Worm (Caenorhabditis elegans) whole organism, late embryonic: ENCODE measurements around the gene unc-64.

ENCODE experiments used
- C08G9.2 ChIP-seq: sonication (generic microtip); optimal IDR thresholded peaks from 2 replicates; lab custom pipeline; 2016; ENCODE audit warnings: mild to moderate bottlenecking, missing genetic modification characterization, moderate library complexity, missing compliant biosample characterization
- C38D4.7 ChIP-seq: fragments of 200-800 bp; sonication (Bioruptor generic); optimal IDR thresholded peaks from 2 replicates; lab custom pipeline; 2018; ENCODE audit warnings: mild to moderate bottlenecking, missing genetic modification characterization, moderate library complexity, missing compliant biosample characterization
- F13H6.1 ChIP-seq: sonication (generic microtip); optimal IDR thresholded peaks from 2 replicates; lab custom pipeline; 2016; ENCODE audit warnings: missing genetic modification characterization, missing compliant biosample characterization
- K02D7.2 ChIP-seq: sonication (generic microtip); optimal IDR thresholded peaks from 2 replicates; lab custom pipeline; 2017; ENCODE audit warnings: mild to moderate bottlenecking, missing genetic modification characterization, missing compliant biosample characterization
- K09A11.1 ChIP-seq: sonication (generic microtip); optimal IDR thresholded peaks from 2 replicates; lab custom pipeline; 2017; ENCODE audit warnings: antibody characterized with exemption, mild to moderate bottlenecking, missing genetic modification characterization, missing compliant biosample characterization; ENCODE audit not compliant: insufficient read depth
- T23F11.4 ChIP-seq: fragments of 200-800 bp; sonication (Bioruptor generic); optimal IDR thresholded peaks from 2 replicates; lab custom pipeline; 2018; ENCODE audit warnings: mild to moderate bottlenecking, missing genetic modification characterization, missing compliant biosample characterization
- Y22D7AL.16 ChIP-seq: sonication (generic microtip); optimal IDR thresholded peaks from 2 replicates; lab custom pipeline; 2016; ENCODE audit warnings: missing genetic modification characterization, missing compliant biosample characterization
- ahr-1 ChIP-seq: sonication (generic microtip); optimal IDR thresholded peaks from 2 replicates; lab custom pipeline; 2016; ENCODE audit warnings: missing genetic modification characterization, missing compliant biosample characterization
- ceh-14 ChIP-seq: sonication (generic microtip); optimal IDR thresholded peaks from 2 replicates; lab custom pipeline; 2016; ENCODE audit warnings: missing genotype, missing genetic modification characterization, missing compliant biosample characterization
- ceh-18 ChIP-seq: sonication (generic microtip); optimal IDR thresholded peaks from 2 replicates; lab custom pipeline; 2016; ENCODE audit warnings: missing genetic modification characterization, missing compliant biosample characterization
- ceh-19 ChIP-seq: fragments of 200-800 bp; sonication (Bioruptor generic); optimal IDR thresholded peaks from 2 replicates; lab custom pipeline; 2018; ENCODE audit warnings: mild to moderate bottlenecking, missing genetic modification characterization, missing compliant biosample characterization
- ceh-2 ChIP-seq: sonication (generic microtip); optimal IDR thresholded peaks from 2 replicates; lab custom pipeline; 2016; ENCODE audit warnings: missing genotype, missing genetic modification characterization, missing compliant biosample characterization
- ceh-22 ChIP-seq: sonication (generic microtip); optimal IDR thresholded peaks from 2 replicates; lab custom pipeline; 2017; ENCODE audit warnings: missing biosample characterization, missing genetic modification characterization
- ceh-30 ChIP-seq: fragments of 150-350 bp; optimal IDR thresholded peaks from 2 replicates; lab custom pipeline; 2014; ENCODE audit warnings: missing biosample characterization, missing genetic modification characterization
- ceh-31 ChIP-seq: sonication (generic microtip); optimal IDR thresholded peaks from 2 replicates; lab custom pipeline; 2016; ENCODE audit warnings: missing genetic modification characterization, missing compliant biosample characterization
- ceh-45 ChIP-seq: fragments of 200-800 bp; sonication (Bioruptor generic); IDR thresholded peaks from 2 replicates; pipeline ENCODE4 v1.3.6; 2022; ENCODE audit warnings: missing genetic modification reagents, missing genetic modification characterization, missing compliant biosample characterization
- ceh-48 ChIP-seq: sonication (generic microtip); optimal IDR thresholded peaks from 2 replicates; lab custom pipeline; 2016; ENCODE audit warnings: missing genetic modification characterization, inconsistent platforms, missing compliant biosample characterization
- ceh-6 ChIP-seq: fragments of 200-800 bp; sonication (Bioruptor generic); optimal IDR thresholded peaks from 2 replicates; lab custom pipeline; 2018; ENCODE audit warnings: mild to moderate bottlenecking, missing genetic modification characterization, missing compliant biosample characterization
- ceh-9 ChIP-seq: sonication (generic microtip); optimal IDR thresholded peaks from 2 replicates; lab custom pipeline; 2016; ENCODE audit warnings: mild to moderate bottlenecking, missing genetic modification characterization, inconsistent platforms, missing compliant biosample characterization
- che-1 ChIP-seq: sonication (generic microtip); optimal IDR thresholded peaks from 2 replicates; lab custom pipeline; 2016; ENCODE audit warnings: mild to moderate bottlenecking, missing genetic modification characterization, missing compliant biosample characterization
- dmd-4 ChIP-seq: sonication (generic microtip); optimal IDR thresholded peaks from 2 replicates; lab custom pipeline; 2016; ENCODE audit warnings: borderline replicate concordance, missing genetic modification characterization, missing compliant biosample characterization
- dve-1 ChIP-seq: sonication (generic microtip); optimal IDR thresholded peaks from 2 replicates; lab custom pipeline; 2017; ENCODE audit warnings: antibody characterized with exemption, mild to moderate bottlenecking, missing genetic modification characterization, missing compliant biosample characterization
- elt-2 ChIP-seq: sonication (generic microtip); optimal IDR thresholded peaks from 2 replicates; lab custom pipeline; 2016; ENCODE audit warnings: missing genetic modification reagents, missing genetic modification characterization, missing compliant biosample characterization
- eyg-1 ChIP-seq: sonication (generic microtip); optimal IDR thresholded peaks from 2 replicates; lab custom pipeline; 2016; ENCODE audit warnings: missing genotype, missing genetic modification characterization, missing compliant biosample characterization
- fax-1 ChIP-seq: sonication (generic microtip); optimal IDR thresholded peaks from 2 replicates; lab custom pipeline; 2016; ENCODE audit warnings: missing genotype, missing genetic modification characterization, missing compliant biosample characterization
- fkh-10 ChIP-seq: fragments of 150-350 bp; optimal IDR thresholded peaks from 2 replicates; lab custom pipeline; 2014; ENCODE audit warnings: missing biosample characterization, missing genetic modification reagents, missing genetic modification characterization
- fkh-6 ChIP-seq: sonication (generic microtip); optimal IDR thresholded peaks from 2 replicates; lab custom pipeline; 2016; ENCODE audit warnings: missing genetic modification characterization, missing compliant biosample characterization
- hlh-13 ChIP-seq: fragments of 200-800 bp; sonication (Bioruptor generic); optimal IDR thresholded peaks from 2 replicates; lab custom pipeline; 2018; ENCODE audit warnings: mild to moderate bottlenecking, missing genetic modification characterization, missing compliant biosample characterization
- hlh-15 ChIP-seq: sonication (generic microtip); optimal IDR thresholded peaks from 2 replicates; lab custom pipeline; 2016; ENCODE audit warnings: missing genetic modification characterization, missing compliant biosample characterization
- hlh-30 ChIP-seq: sonication (generic microtip); optimal IDR thresholded peaks from 2 replicates; lab custom pipeline; 2017; ENCODE audit warnings: antibody characterized with exemption, missing genetic modification characterization, missing compliant biosample characterization; ENCODE audit not compliant: insufficient read depth
- hlh-6 ChIP-seq: sonication (generic microtip); optimal IDR thresholded peaks from 2 replicates; lab custom pipeline; 2016; ENCODE audit warnings: missing genotype, missing genetic modification characterization, missing compliant biosample characterization
- lim-6 ChIP-seq: sonication (generic microtip); optimal IDR thresholded peaks from 2 replicates; lab custom pipeline; 2016; ENCODE audit warnings: missing genetic modification characterization, missing compliant biosample characterization
- madf-2 ChIP-seq: sonication (generic microtip); optimal IDR thresholded peaks from 2 replicates; lab custom pipeline; 2017; ENCODE audit warnings: missing genetic modification characterization, missing compliant biosample characterization
- mec-3 ChIP-seq: sonication (generic microtip); optimal IDR thresholded peaks from 2 replicates; lab custom pipeline; 2016; ENCODE audit warnings: borderline replicate concordance, missing genetic modification characterization, missing compliant biosample characterization
- nfya-1 ChIP-seq: sonication (generic microtip); optimal IDR thresholded peaks from 2 replicates; lab custom pipeline; 2017; ENCODE audit warnings: missing genetic modification characterization, mild to moderate bottlenecking, missing compliant biosample characterization, antibody characterized with exemption, moderate library complexity
- nhr-11 ChIP-seq: fragments of 150-350 bp; optimal IDR thresholded peaks from 2 replicates; lab custom pipeline; 2014; ENCODE audit warnings: missing biosample characterization, missing genetic modification characterization
- nhr-232 ChIP-seq: sonication (generic microtip); optimal IDR thresholded peaks from 2 replicates; lab custom pipeline; 2016; ENCODE audit warnings: missing genetic modification characterization, missing compliant biosample characterization
- npax-4 ChIP-seq: sonication (generic microtip); optimal IDR thresholded peaks from 2 replicates; lab custom pipeline; 2016; ENCODE audit warnings: missing genetic modification characterization, missing compliant biosample characterization
- pag-3 ChIP-seq: sonication (generic microtip); optimal IDR thresholded peaks from 2 replicates; lab custom pipeline; 2016; ENCODE audit warnings: missing compliant biosample characterization, missing genetic modification characterization, borderline replicate concordance
- pat-9 ChIP-seq: fragments of 200-800 bp; sonication (Bioruptor generic); optimal IDR thresholded peaks from 2 replicates; lab custom pipeline; 2018; ENCODE audit warnings: mild to moderate bottlenecking, missing genetic modification characterization, moderate library complexity, missing compliant biosample characterization
- pax-1 ChIP-seq: fragments of 150-350 bp; optimal IDR thresholded peaks from 2 replicates; lab custom pipeline; 2014; ENCODE audit warnings: missing biosample characterization, missing genetic modification characterization
- pha-4 ChIP-seq: fragments of 150-350 bp; optimal IDR thresholded peaks from 2 replicates; lab custom pipeline; 2018; ENCODE audit warnings: missing biosample characterization, missing genetic modification reagents, missing genetic modification characterization
- pqm-1 ChIP-seq: sonication (generic microtip); optimal IDR thresholded peaks from 2 replicates; lab custom pipeline; 2016; ENCODE audit warnings: missing genetic modification characterization, missing compliant biosample characterization
- ref-2 ChIP-seq: sonication (generic microtip); optimal IDR thresholded peaks from 2 replicates; lab custom pipeline; 2016; ENCODE audit warnings: missing genetic modification characterization, missing compliant biosample characterization
- rnt-1 ChIP-seq: sonication (generic microtip); optimal IDR thresholded peaks from 2 replicates; lab custom pipeline; 2016; ENCODE audit warnings: missing genetic modification characterization, missing compliant biosample characterization
- sdc-2 ChIP-seq: sonication (generic microtip); optimal IDR thresholded peaks from 2 replicates; lab custom pipeline; 2016; ENCODE audit warnings: missing genotype, missing genetic modification characterization, missing compliant biosample characterization
- sox-2 ChIP-seq: fragments of 200-800 bp; sonication (Bioruptor generic); IDR thresholded peaks from 2 replicates; pipeline ENCODE4 v1.3.6; 2022; ENCODE audit warnings: missing genetic modification reagents, missing genetic modification characterization, missing compliant biosample characterization
- syd-9 ChIP-seq: sonication (generic microtip); optimal IDR thresholded peaks from 2 replicates; lab custom pipeline; 2016; ENCODE audit warnings: mild to moderate bottlenecking, missing genetic modification characterization, moderate library complexity, missing compliant biosample characterization
- tbx-2 ChIP-seq: sonication (generic microtip); optimal IDR thresholded peaks from 2 replicates; lab custom pipeline; 2016; ENCODE audit warnings: missing genetic modification characterization, missing compliant biosample characterization
- unc-42 ChIP-seq: sonication (generic microtip); optimal IDR thresholded peaks from 2 replicates; lab custom pipeline; 2016; ENCODE audit warnings: missing genotype, missing genetic modification characterization, missing compliant biosample characterization
- unc-55 ChIP-seq: sonication (generic microtip); optimal IDR thresholded peaks from 2 replicates; lab custom pipeline; 2017; ENCODE audit warnings: missing biosample characterization, missing genetic modification reagents, missing genetic modification characterization
- unc-86 ChIP-seq: sonication (generic microtip); optimal IDR thresholded peaks from 2 replicates; lab custom pipeline; 2016; ENCODE audit warnings: missing genetic modification characterization, missing compliant biosample characterization
- zip-5 ChIP-seq: sonication (generic microtip); optimal IDR thresholded peaks from 2 replicates; lab custom pipeline; 2016; ENCODE audit warnings: missing genetic modification characterization, missing compliant biosample characterization
- ztf-16 ChIP-seq: sonication (generic microtip); optimal IDR thresholded peaks from 2 replicates; lab custom pipeline; 2017; ENCODE audit warnings: missing genetic modification characterization, missing compliant biosample characterization

Gene unc-64

ce11 chrIII:13275784-13276183, 1.3 kb upstream of the unc-64 start:
- no peak for TF ChIP-seq zip-5
- peak; percentile 78 for TF ChIP-seq unc-42 (tag; lab: Kevin White, UChicago)
- no peak for TF ChIP-seq C38D4.7 (GFP tag; lab: Kevin White, UChicago)
- TF ChIP-seq dmd-4 (tag; lab: Kevin White, UChicago), result no peak
- no peak for TF ChIP-seq fax-1 (tag; lab: Kevin White, UChicago)
- TF ChIP-seq pax-1 (tag; lab: Kevin White, UChicago), result no peak
- TF ChIP-seq hlh-13 (GFP tag; lab: Kevin White, UChicago), result no peak
- no peak for TF ChIP-seq lim-6 (tag; lab: Kevin White, UChicago)
- no peak for TF ChIP-seq che-1
- no peak for TF ChIP-seq hlh-15 (tag; lab: Kevin White, UChicago)
- TF ChIP-seq mec-3, result no peak
- no peak for TF ChIP-seq npax-4 (tag; lab: Kevin White, UChicago)
- no peak for TF ChIP-seq rnt-1 (tag; lab: Kevin White, UChicago)
- TF ChIP-seq pat-9, result no peak
- no peak for TF ChIP-seq hlh-6 (tag; lab: Kevin White, UChicago)
- TF ChIP-seq ztf-16 (tag; lab: Kevin White, UChicago), result no peak
- no peak for TF ChIP-seq pag-3 (tag; lab: Kevin White, UChicago)
- no peak for TF ChIP-seq syd-9 (tag; lab: Kevin White, UChicago)
- TF ChIP-seq ref-2, result peak; percentile 16
- peak; percentile 13 for TF ChIP-seq ceh-48
- TF ChIP-seq ahr-1 (tag; lab: Kevin White, UChicago), result no peak
- TF ChIP-seq K02D7.2 (tag; lab: Kevin White, UChicago), result no peak
- TF ChIP-seq madf-2 (tag; lab: Kevin White, UChicago), result no peak
- TF ChIP-seq nhr-11, result no peak
- no peak for TF ChIP-seq ceh-2 (tag; lab: Kevin White, UChicago)
- peak; percentile 59 for TF ChIP-seq ceh-18 (tag; lab: Kevin White, UChicago)
- TF ChIP-seq ceh-45 (GFP tag; lab: Robert Waterston, UW), result no peak
- TF ChIP-seq sox-2 (GFP tag; lab: Robert Waterston, UW), result no peak
- no peak for TF ChIP-seq pha-4
- no peak for TF ChIP-seq fkh-10 (GFP tag; lab: Kevin White, UChicago)
- no peak for TF ChIP-seq ceh-9
- TF ChIP-seq pqm-1, result no peak
- TF ChIP-seq fkh-6 (tag; lab: Kevin White, UChicago), result peak; percentile 10
- TF ChIP-seq elt-2 (tag; lab: Kevin White, UChicago), result no peak
- peak; percentile 76 for TF ChIP-seq tbx-2 (tag; lab: Kevin White, UChicago)
- TF ChIP-seq F13H6.1, result no peak
- peak; percentile 3 for TF ChIP-seq sdc-2 (tag; lab: Kevin White, UChicago)
- TF ChIP-seq hlh-30 (tag; lab: Kevin White, UChicago), result peak; percentile 31
- peak; percentile 74 for TF ChIP-seq nfya-1
- no peak for TF ChIP-seq nhr-232
- peak; percentile 40 for TF ChIP-seq ceh-14
- no peak for TF ChIP-seq unc-86
- TF ChIP-seq eyg-1 (tag; lab: Kevin White, UChicago), result no peak
- TF ChIP-seq C08G9.2, result no peak
- peak; percentile 84 for TF ChIP-seq ceh-31 (tag; lab: Kevin White, UChicago)
- peak; percentile 39 for TF ChIP-seq dve-1 (tag; lab: Kevin White, UChicago)
- TF ChIP-seq Y22D7AL.16 (tag; lab: Kevin White, UChicago), result no peak
- no peak for TF ChIP-seq T23F11.4 (GFP tag; lab: Kevin White, UChicago)
- TF ChIP-seq unc-55 (GFP tag; lab: Kevin White, UChicago), result no peak
- no peak for TF ChIP-seq K09A11.1 (tag; lab: Kevin White, UChicago)
- peak; percentile 47 for TF ChIP-seq ceh-19 (GFP tag; lab: Kevin White, UChicago)
- TF ChIP-seq ceh-22 (tag; lab: Kevin White, UChicago), result no peak
- TF ChIP-seq ceh-6 (GFP tag; lab: Kevin White, UChicago), result no peak
- TF ChIP-seq ceh-30, result no peak
